Fruit fly (Drosophila melanogaster): ENCODE results near the gene mld.

The mld gene

dm6 chr3R:24588829-24589638 lies 3.6 kb downstream of the mld start:
- TF ChIP-seq Myc (optimal IDR thresholded peaks at IDR 0.05) = no peak
- no peak for TF ChIP-seq Sin3A (optimal IDR thresholded peaks at IDR 0.05)
- TF ChIP-seq h (optimal IDR thresholded peaks at IDR 0.05) = no peak
- TF ChIP-seq psq (optimal IDR thresholded peaks at IDR 0.05) = no peak
- TF ChIP-seq insv (optimal IDR thresholded peaks at IDR 0.05) = no peak
- TF ChIP-seq ttk (optimal IDR thresholded peaks at IDR 0.05) = no peak

dm6 chr3R:24590276-24590675 lies 4.8 kb downstream of the mld start:
- TF ChIP-seq h (optimal IDR thresholded peaks at IDR 0.05) (no peak), Myc (optimal IDR thresholded peaks at IDR 0.05) (no peak), ttk (optimal IDR thresholded peaks at IDR 0.05) (no peak), insv (optimal IDR thresholded peaks at IDR 0.05) (no peak), Sin3A (optimal IDR thresholded peaks at IDR 0.05) (no peak), psq (optimal IDR thresholded peaks at IDR 0.05) (no peak)

- TF ChIP-seq psq (optimal IDR thresholded peaks at IDR 0.05) = no peak
- no peak for TF ChIP-seq h (optimal IDR thresholded peaks at IDR 0.05)
- TF ChIP-seq Sin3A (optimal IDR thresholded peaks at IDR 0.05) = no peak
- no peak for TF ChIP-seq insv (optimal IDR thresholded peaks at IDR 0.05)
- no peak for TF ChIP-seq Myc (optimal IDR thresholded peaks at IDR 0.05)
- TF ChIP-seq ttk (optimal IDR thresholded peaks at IDR 0.05) = no peak
These were observed 8.3 kb downstream of the mld start for dm6 chr3R:24593733-24594132.

dm6 chr3R:24595330-24596114 lies 10.1 kb downstream of the mld start:
- TF ChIP-seq h (optimal IDR thresholded peaks at IDR 0.05) (no peak), ttk (optimal IDR thresholded peaks at IDR 0.05) (no peak), Sin3A (optimal IDR thresholded peaks at IDR 0.05) (no peak), psq (optimal IDR thresholded peaks at IDR 0.05) (no peak), Myc (optimal IDR thresholded peaks at IDR 0.05) (no peak), insv (optimal IDR thresholded peaks at IDR 0.05) (no peak)

dm6 chr3R:24596881-24597280 lies 11.4 kb downstream of the mld start:
- no peak for TF ChIP-seq h (optimal IDR thresholded peaks at IDR 0.05)
- TF ChIP-seq psq (optimal IDR thresholded peaks at IDR 0.05) = no peak
- no peak for TF ChIP-seq Sin3A (optimal IDR thresholded peaks at IDR 0.05)
- TF ChIP-seq insv (optimal IDR thresholded peaks at IDR 0.05) = no peak
- TF ChIP-seq ttk (optimal IDR thresholded peaks at IDR 0.05) = no peak
- TF ChIP-seq Myc (optimal IDR thresholded peaks at IDR 0.05) = no peak

dm6 chr3R:24598549-24599204 lies 13.2 kb downstream of the mld start:
- TF ChIP-seq Myc (optimal IDR thresholded peaks at IDR 0.05) (no peak), Sin3A (optimal IDR thresholded peaks at IDR 0.05) (no peak), h (optimal IDR thresholded peaks at IDR 0.05) (no peak), ttk (optimal IDR thresholded peaks at IDR 0.05) (no peak), psq (optimal IDR thresholded peaks at IDR 0.05) (no peak)

- TF ChIP-seq Sin3A (optimal IDR thresholded peaks at IDR 0.05) (no peak), psq (optimal IDR thresholded peaks at IDR 0.05) (no peak), ttk (optimal IDR thresholded peaks at IDR 0.05) (no peak), Myc (optimal IDR thresholded peaks at IDR 0.05) (no peak), h (optimal IDR thresholded peaks at IDR 0.05) (no peak), insv (optimal IDR thresholded peaks at IDR 0.05) (no peak)
These were observed 15.6 kb downstream of the mld start for dm6 chr3R:24601069-24601468.

- TF ChIP-seq Myc (optimal IDR thresholded peaks at IDR 0.05) = no peak
- no peak for TF ChIP-seq Sin3A (optimal IDR thresholded peaks at IDR 0.05)
- no peak for TF ChIP-seq h (optimal IDR thresholded peaks at IDR 0.05)
- no peak for TF ChIP-seq ttk (optimal IDR thresholded peaks at IDR 0.05)
- no peak for TF ChIP-seq insv (optimal IDR thresholded peaks at IDR 0.05)
- no peak for TF ChIP-seq psq (optimal IDR thresholded peaks at IDR 0.05)
These were observed 18.1 kb downstream of the mld start for dm6 chr3R:24603399-24604131.

dm6 chr3R:24604165-24604564 lies 18.7 kb downstream of the mld start:
- TF ChIP-seq psq (optimal IDR thresholded peaks at IDR 0.05) (no peak), insv (optimal IDR thresholded peaks at IDR 0.05) (no peak), h (optimal IDR thresholded peaks at IDR 0.05) (no peak), Sin3A (optimal IDR thresholded peaks at IDR 0.05) (no peak), Myc (optimal IDR thresholded peaks at IDR 0.05) (no peak), ttk (optimal IDR thresholded peaks at IDR 0.05) (no peak)

dm6 chr3R:24606868-24607267 lies 21.4 kb downstream of the mld start:
- TF ChIP-seq ttk (optimal IDR thresholded peaks at IDR 0.05) (no peak), Sin3A (optimal IDR thresholded peaks at IDR 0.05) (no peak)

- TF ChIP-seq Myc (optimal IDR thresholded peaks at IDR 0.05) (no peak), psq (optimal IDR thresholded peaks at IDR 0.05) (no peak), Sin3A (optimal IDR thresholded peaks at IDR 0.05) (no peak), insv (optimal IDR thresholded peaks at IDR 0.05) (no peak), ttk (optimal IDR thresholded peaks at IDR 0.05) (no peak), h (optimal IDR thresholded peaks at IDR 0.05) (no peak)
These were observed 22.9 kb downstream of the mld start for dm6 chr3R:24608316-24608715.
